Worm (Caenorhabditis elegans) whole organism, mixed stage, embryonic: ENCODE results near the gene F56D6.21.

ENCODE experiments used
- M03D4.4 ChIP-seq: sonication (generic microtip); optimal IDR thresholded peaks from 2 replicates; lab custom pipeline; 2017; ENCODE audit warnings: mild to moderate bottlenecking, missing genetic modification characterization, missing compliant biosample characterization
- blmp-1 ChIP-seq: fragments of 150-350 bp; optimal IDR thresholded peaks from 2 replicates; lab custom pipeline; 2014; ENCODE audit warnings: missing biosample characterization, missing genetic modification characterization
- ceh-39 ChIP-seq: fragments of 150-350 bp; optimal IDR thresholded peaks from 2 replicates; lab custom pipeline; 2014; ENCODE audit warnings: missing biosample characterization, missing genetic modification characterization
- ceh-43 ChIP-seq: fragments of 200-800 bp; sonication (Bioruptor generic); optimal IDR thresholded peaks from 2 replicates; lab custom pipeline; 2018; ENCODE audit warnings: mild to moderate bottlenecking, missing genetic modification characterization, moderate library complexity, missing compliant biosample characterization
- ceh-83 ChIP-seq: fragments of 200-800 bp; sonication (Bioruptor generic); optimal IDR thresholded peaks from 2 replicates; lab custom pipeline; 2018; ENCODE audit warnings: mild to moderate bottlenecking, missing genetic modification characterization, missing compliant biosample characterization
- ces-1 ChIP-seq: fragments of 150-350 bp; optimal IDR thresholded peaks from 2 replicates; lab custom pipeline; 2014; ENCODE audit warnings: missing biosample characterization, missing genetic modification reagents, missing genetic modification characterization
- cnd-1 ChIP-seq: fragments of 200-800 bp; sonication (Bioruptor generic); optimal IDR thresholded peaks from 2 replicates; lab custom pipeline; 2018; ENCODE audit warnings: mild to moderate bottlenecking, missing genetic modification characterization, missing compliant biosample characterization
- elt-1 ChIP-seq: sonication (generic microtip); optimal IDR thresholded peaks from 2 replicates; lab custom pipeline; 2017; ENCODE audit warnings: missing genetic modification characterization, mild to moderate bottlenecking, missing compliant biosample characterization, antibody characterized with exemption, moderate library complexity, borderline replicate concordance; ENCODE audit not compliant: insufficient read depth
- flh-1 ChIP-seq: fragments of 200-800 bp; sonication (Bioruptor generic); optimal IDR thresholded peaks from 2 replicates; lab custom pipeline; 2018; ENCODE audit warnings: mild to moderate bottlenecking, missing genetic modification characterization, moderate library complexity, missing compliant biosample characterization
- ham-2 ChIP-seq: fragments of 200-800 bp; sonication (Bioruptor generic); optimal IDR thresholded peaks from 2 replicates; lab custom pipeline; 2018; ENCODE audit warnings: mild to moderate bottlenecking, missing genetic modification characterization, missing compliant biosample characterization
- hlh-1 ChIP-seq: fragments of 150-350 bp; optimal IDR thresholded peaks from 2 replicates; lab custom pipeline; 2014; ENCODE audit warnings: missing biosample characterization, missing genetic modification reagents, missing genetic modification characterization
- lin-32 ChIP-seq: fragments of 200-800 bp; sonication (Bioruptor generic); optimal IDR thresholded peaks from 2 replicates; lab custom pipeline; 2018; ENCODE audit warnings: mild to moderate bottlenecking, missing genetic modification characterization, missing compliant biosample characterization
- lsy-2 ChIP-seq: fragments of 150-350 bp; optimal IDR thresholded peaks from 2 replicates; lab custom pipeline; 2014; ENCODE audit warnings: missing biosample characterization, missing genetic modification characterization
- mab-5 ChIP-seq: fragments of 150-350 bp; optimal IDR thresholded peaks from 2 replicates; lab custom pipeline; 2014; ENCODE audit warnings: missing biosample characterization, missing genetic modification characterization
- mep-1 ChIP-seq: fragments of 150-350 bp; optimal IDR thresholded peaks from 2 replicates; lab custom pipeline; 2017; ENCODE audit warnings: missing biosample characterization, missing genetic modification reagents, missing genetic modification characterization, inconsistent platforms
- mls-2 ChIP-seq: sonication (generic microtip); optimal IDR thresholded peaks from 2 replicates; lab custom pipeline; 2016; ENCODE audit warnings: mild to moderate bottlenecking, missing genetic modification characterization, moderate library complexity, missing compliant biosample characterization
- nhr-12 ChIP-seq: fragments of 150-350 bp; optimal IDR thresholded peaks from 2 replicates; lab custom pipeline; 2014; ENCODE audit warnings: missing biosample characterization, missing genetic modification characterization
- nhr-2 ChIP-seq: fragments of 150-350 bp; optimal IDR thresholded peaks from 2 replicates; lab custom pipeline; 2014; ENCODE audit warnings: missing biosample characterization, missing genetic modification characterization
- nhr-28 ChIP-seq: fragments of 150-350 bp; optimal IDR thresholded peaks from 2 replicates; lab custom pipeline; 2014; ENCODE audit warnings: missing biosample characterization, missing genetic modification characterization
- pha-4 ChIP-seq: fragments of 150-350 bp; optimal IDR thresholded peaks from 2 replicates; lab custom pipeline; 2018; ENCODE audit warnings: missing biosample characterization, missing genetic modification reagents, missing genetic modification characterization
- sem-2 ChIP-seq: fragments of 200-800 bp; sonication (Bioruptor generic); optimal IDR thresholded peaks from 2 replicates; lab custom pipeline; 2018; ENCODE audit warnings: mild to moderate bottlenecking, missing genetic modification characterization, missing compliant biosample characterization
- snpc-4 ChIP-seq: fragments of 150-350 bp; optimal IDR thresholded peaks from 2 replicates; lab custom pipeline; 2014; ENCODE audit warnings: missing biosample characterization, missing genetic modification characterization
- tbx-8 ChIP-seq: fragments of 200-800 bp; sonication (Bioruptor generic); optimal IDR thresholded peaks from 2 replicates; lab custom pipeline; 2018; ENCODE audit warnings: mild to moderate bottlenecking, missing genetic modification characterization, moderate library complexity, missing compliant biosample characterization
- unc-120 ChIP-seq: sonication (generic microtip); optimal IDR thresholded peaks from 2 replicates; lab custom pipeline; 2017; ENCODE audit warnings: missing genetic modification characterization, missing compliant biosample characterization; ENCODE audit not compliant: poor library complexity, severe bottlenecking
- unc-39 ChIP-seq: fragments of 150-350 bp; optimal IDR thresholded peaks from 2 replicates; lab custom pipeline; 2014; ENCODE audit warnings: missing biosample characterization, missing genetic modification characterization
- unc-62 ChIP-seq: fragments of 150-350 bp; optimal IDR thresholded peaks from 2 replicates; lab custom pipeline; 2014; ENCODE audit warnings: missing biosample characterization, missing genetic modification reagents, missing genetic modification characterization
- ztf-11 ChIP-seq: fragments of 150-350 bp; optimal IDR thresholded peaks from 2 replicates; lab custom pipeline; 2014; ENCODE audit warnings: missing biosample characterization, missing genetic modification characterization

The F56D6.21 gene

DNA sequence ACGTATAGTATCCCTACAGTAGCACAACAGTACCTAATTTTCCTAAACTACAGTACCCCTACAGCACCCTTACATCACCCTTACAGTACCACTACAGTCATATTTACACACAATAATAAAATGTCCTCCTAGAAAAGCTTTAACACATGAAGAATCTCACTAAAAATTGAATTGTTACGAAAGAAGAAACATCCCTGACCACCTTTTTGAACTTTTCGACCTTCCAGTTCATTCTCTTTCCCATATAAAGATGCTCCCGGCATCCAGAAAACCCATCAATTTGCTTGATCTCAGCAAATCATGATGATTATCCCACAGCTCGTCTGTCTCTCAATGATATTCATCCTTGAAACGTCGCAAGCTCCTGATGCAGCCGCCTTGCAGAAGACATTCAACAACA, at the start of gene F56D6.21:
F56D6.21 (plus strand) TSS at position 301 of the 400 bp plus-strand sequence.
- TF ChIP-seq cnd-1 (tag; lab: Kevin White, UChicago) (no peak), ceh-43 (GFP tag; lab: Kevin White, UChicago) (no peak), M03D4.4 (tag; lab: Kevin White, UChicago) (no peak), sem-2 (GFP tag; lab: Kevin White, UChicago) (no peak), ztf-11 (no peak), elt-1 (tag; lab: Kevin White, UChicago) (no peak), snpc-4 (no peak), flh-1 (no peak), nhr-2 (tag; lab: Kevin White, UChicago) (no peak), mab-5 (no peak)

DNA sequence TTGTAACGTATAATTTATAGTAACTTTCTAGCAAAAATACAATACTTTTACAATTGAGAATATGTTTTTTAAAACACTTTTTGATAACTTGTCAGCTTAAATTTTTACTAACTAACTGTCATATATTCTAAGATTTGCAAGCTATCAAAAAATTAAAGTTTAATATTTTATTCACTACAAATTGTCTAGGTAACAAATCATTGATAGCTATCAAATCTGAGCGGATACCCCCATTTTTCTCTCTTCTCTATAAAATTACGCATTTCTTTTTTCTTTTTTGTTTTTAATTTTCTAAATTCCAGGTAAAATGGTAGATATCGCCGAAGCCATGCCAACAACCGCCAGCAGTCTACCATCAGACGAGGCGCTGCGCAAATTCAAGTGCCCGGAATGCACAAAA, 49.2 kb upstream of the F56D6.21 start, which contains the start of gene zag-1:
zag-1 (plus strand) TSS at position 301 of the 400 bp plus-strand sequence.
- no peak for TF ChIP-seq cnd-1 (tag; lab: Kevin White, UChicago)
- no peak for TF ChIP-seq ham-2 (GFP tag; lab: Kevin White, UChicago)
- no peak for TF ChIP-seq lsy-2
- no peak for TF ChIP-seq ceh-83
- TF ChIP-seq pha-4: no peak
- TF ChIP-seq blmp-1: peak; percentile 4

DNA sequence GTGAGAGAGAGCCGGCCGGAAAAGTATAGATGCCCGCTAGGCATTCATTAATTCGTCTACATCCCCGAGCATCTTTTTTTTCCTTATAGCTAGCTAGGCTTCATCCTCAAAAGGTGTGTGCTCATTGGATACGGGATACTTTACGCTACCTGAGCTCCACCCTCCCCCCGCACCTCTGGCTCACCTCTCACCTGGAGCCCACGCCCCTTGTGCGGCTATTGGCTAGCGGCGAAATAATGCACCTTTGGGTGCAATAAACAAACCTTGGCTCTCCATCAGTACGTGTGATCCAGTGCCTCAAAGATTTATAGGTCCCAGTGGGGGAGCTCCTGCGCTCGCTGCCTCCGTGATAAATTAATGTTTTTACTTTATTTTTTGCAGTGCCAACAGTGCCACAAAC, 48.5 kb upstream of the F56D6.21 start:
- TF ChIP-seq ham-2 (GFP tag; lab: Kevin White, UChicago) (no peak), nhr-28 (tag; lab: Kevin White, UChicago) (no peak), mep-1 (tag; lab: Kevin White, UChicago) (no peak), pha-4 (no peak), tbx-8 (GFP tag; lab: Kevin White, UChicago) (no peak), nhr-2 (tag; lab: Kevin White, UChicago) (no peak), sem-2 (GFP tag; lab: Kevin White, UChicago) (no peak), unc-120 (tag; lab: Kevin White, UChicago) (peak; percentile 17), unc-39 (tag; lab: Kevin White, UChicago) (no peak), lsy-2 (peak; percentile 45), M03D4.4 (tag; lab: Kevin White, UChicago) (no peak)

DNA sequence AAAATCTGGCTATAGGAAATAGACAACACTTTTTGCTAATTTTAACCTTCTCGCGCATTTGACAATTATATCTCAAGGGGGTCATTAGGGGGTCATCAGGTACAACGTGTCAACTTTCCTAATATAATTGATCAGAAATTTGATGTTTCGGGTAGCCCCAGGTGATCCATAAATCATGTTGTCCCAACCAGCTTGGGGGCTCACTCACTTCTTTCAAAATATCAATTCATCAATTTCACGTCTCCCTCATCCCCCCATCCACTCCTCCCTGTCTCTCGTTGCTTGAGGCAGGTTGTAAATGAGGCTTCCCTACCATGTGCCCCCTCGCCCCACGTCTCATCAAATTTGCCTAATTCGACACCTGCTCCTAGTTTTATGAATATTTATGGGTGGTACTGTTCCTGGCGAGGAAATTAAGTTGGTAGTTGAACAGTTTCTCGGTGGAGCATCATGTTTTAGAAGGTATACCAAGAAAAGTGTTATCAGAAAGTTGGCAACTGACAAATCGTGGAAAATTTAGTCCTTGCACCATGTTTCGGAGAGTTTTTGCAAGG, 46.6 kb upstream of the F56D6.21 start:
- TF ChIP-seq ces-1 (GFP tag; lab: Kevin White, UChicago): peak; percentile 35
- no peak for TF ChIP-seq unc-39 (tag; lab: Kevin White, UChicago)
- peak; percentile 76 for TF ChIP-seq unc-62

DNA sequence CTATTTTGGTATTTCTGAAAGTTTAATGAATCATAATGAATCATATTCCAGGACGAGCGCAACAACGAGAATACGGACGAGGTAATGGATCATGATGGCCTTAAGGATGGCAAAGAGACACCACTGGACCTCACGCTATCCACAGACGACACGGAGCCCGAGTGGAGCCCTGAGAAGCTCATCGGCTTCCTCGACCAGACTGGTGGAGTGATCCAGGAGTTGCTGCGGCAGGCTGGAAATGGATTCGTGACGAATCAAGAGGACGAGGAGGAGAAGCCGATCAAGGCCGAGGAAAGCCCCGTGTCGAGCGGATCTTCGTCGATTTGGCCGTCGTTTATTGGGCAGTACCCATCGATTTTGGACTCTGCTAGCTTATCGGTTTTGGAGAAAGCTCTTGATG, 45.2 kb upstream of the F56D6.21 start:
- TF ChIP-seq ham-2 (GFP tag; lab: Kevin White, UChicago): no peak
- no peak for TF ChIP-seq ceh-83
- TF ChIP-seq nhr-2 (tag; lab: Kevin White, UChicago): no peak
- no peak for TF ChIP-seq ceh-39
- TF ChIP-seq sem-2 (GFP tag; lab: Kevin White, UChicago): no peak

DNA sequence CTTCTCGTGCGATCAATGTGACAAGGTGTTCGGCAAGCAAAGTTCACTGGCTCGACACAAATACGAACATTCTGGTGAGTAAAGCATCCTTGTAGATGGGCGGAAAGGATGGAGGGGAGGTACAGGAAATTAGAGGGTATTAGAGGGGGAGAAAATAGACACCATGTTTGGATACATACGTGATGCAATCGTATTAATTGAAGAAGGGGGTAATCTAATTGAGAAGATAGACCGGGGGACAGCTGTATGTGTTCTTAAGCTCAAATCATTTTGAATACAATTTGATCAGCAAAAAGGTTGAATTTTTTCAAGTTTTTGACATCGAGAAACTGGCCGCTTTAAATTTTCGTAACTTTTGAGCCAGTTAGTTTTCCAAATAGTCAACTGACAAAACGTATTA, 44.3 kb upstream of the F56D6.21 start:
- TF ChIP-seq mls-2 (tag; lab: Kevin White, UChicago) (peak; percentile 34), ces-1 (GFP tag; lab: Kevin White, UChicago) (peak; percentile 98), hlh-1 (tag; lab: Kevin White, UChicago) (no peak)

DNA sequence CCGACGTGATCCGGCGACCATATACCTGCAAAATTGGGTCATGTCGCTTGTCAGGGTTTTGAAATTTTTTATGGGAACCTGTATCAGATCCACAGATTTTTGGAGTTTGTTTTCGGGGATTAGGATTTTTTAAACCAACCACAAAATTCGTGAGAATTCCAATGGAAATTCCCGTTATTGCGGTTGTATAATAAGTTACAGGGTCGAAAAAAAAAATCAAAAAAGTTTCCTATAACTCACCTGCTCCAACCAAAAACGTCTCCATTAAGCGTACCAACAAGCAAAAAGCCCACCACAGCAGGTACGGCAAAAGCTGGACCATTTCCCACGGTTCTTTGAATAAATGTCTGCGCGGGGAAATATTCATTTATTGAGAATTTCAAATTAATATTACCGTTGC, 41.8 kb upstream of the F56D6.21 start:
- TF ChIP-seq tbx-8 (GFP tag; lab: Kevin White, UChicago) (no peak), nhr-12 (tag; lab: Kevin White, UChicago) (no peak), nhr-28 (tag; lab: Kevin White, UChicago) (no peak), mab-5 (no peak), ceh-43 (GFP tag; lab: Kevin White, UChicago) (no peak), mep-1 (tag; lab: Kevin White, UChicago) (no peak), sem-2 (GFP tag; lab: Kevin White, UChicago) (no peak), lin-32 (no peak)
